Worm (Caenorhabditis elegans): ENCODE measurements around the gene ZK1290.15.

DNA sequence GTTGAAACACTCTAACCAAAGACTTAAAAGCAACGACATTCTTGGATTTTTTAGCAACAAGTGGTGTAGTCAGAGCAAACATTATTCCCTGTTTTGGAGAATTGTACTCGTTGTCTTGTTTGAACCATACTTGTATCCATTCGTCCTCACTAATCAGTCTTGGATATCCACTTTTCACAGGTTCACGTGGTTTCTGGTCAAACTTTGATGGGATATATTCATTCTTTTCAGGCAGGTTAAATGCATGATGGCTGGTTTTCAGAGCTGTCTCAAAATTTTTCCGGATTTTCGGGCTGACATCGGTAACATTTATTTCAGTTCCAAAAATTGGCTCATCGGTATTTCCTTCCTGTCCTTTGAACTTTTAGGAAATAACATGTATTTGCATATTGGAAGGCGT is 2.0 kb upstream of the ZK1290.15 start:
- no peak for TF ChIP-seq scrt-1 (GFP tag; IDR thresholded peaks at IDR 0.05)
- no peak for TF ChIP-seq ceh-36 (tag; optimal IDR thresholded peaks at IDR 0.05)
- no peak for TF ChIP-seq flt-1 (GFP tag; IDR thresholded peaks at IDR 0.05)
- TF ChIP-seq tra-4 (tag; optimal IDR thresholded peaks at IDR 0.05) = no peak
- TF ChIP-seq ets-7 (tag; optimal IDR thresholded peaks at IDR 0.05) = no peak
- no peak for TF ChIP-seq aly-1 (tag; optimal IDR thresholded peaks at IDR 0.05)
- no peak for TF ChIP-seq hmbx-1 (tag; optimal IDR thresholded peaks at IDR 0.05)
- no peak for TF ChIP-seq F13C5.2 (tag; optimal IDR thresholded peaks at IDR 0.05)
- TF ChIP-seq sea-1 (GFP tag; conservative IDR thresholded peaks at IDR 0.05) = no peak
- no peak for TF ChIP-seq ceh-13 (GFP tag; optimal IDR thresholded peaks at IDR 0.05)
- no peak for TF ChIP-seq tbx-37 (GFP tag; conservative IDR thresholded peaks at IDR 0.05)

Data from whole organism, early embryonic.